Fruit fly (Drosophila melanogaster) whole organism, pupa: Measurements from ENCODE around the gene Spc105R.
A peak's percentile ranks its signal among the peaks of the same experiment; 100 is the strongest.

Experiments used
- CG10348 ChIP-seq: fragments of 200-800 bp; sonication (Bioruptor generic); IDR thresholded peaks from 2 replicates; pipeline ENCODE4 v1.3.6; 2022; ENCODE audit warnings: missing biosample characterization, missing genetic modification characterization
- CG12605 ChIP-seq: fragments of 200-800 bp; sonication (Bioruptor generic); IDR thresholded peaks from 2 replicates; pipeline ENCODE4 v1.3.6; 2022; ENCODE audit warnings: missing biosample characterization, missing genetic modification characterization
- CG13204 ChIP-seq: fragments of 200-800 bp; sonication (Bioruptor generic); optimal IDR thresholded peaks from 2 replicates; lab custom pipeline; 2018; ENCODE audit warnings: missing biosample characterization, mild to moderate bottlenecking, missing genetic modification characterization, moderate library complexity
- CG14655 ChIP-seq: fragments of 200-800 bp; sonication (Bioruptor generic); optimal IDR thresholded peaks from 3 replicates; lab custom pipeline; 2017; ENCODE audit warnings: mild to moderate bottlenecking, missing biosample characterization, missing genetic modification reagents, missing genetic modification characterization
- CG15710 ChIP-seq: fragments of 200-800 bp; sonication (Bioruptor generic); optimal IDR thresholded peaks from 2 replicates; lab custom pipeline; 2018; ENCODE audit warnings: missing biosample characterization, mild to moderate bottlenecking, missing genetic modification characterization, moderate library complexity
- CG17806 ChIP-seq: fragments of 200-800 bp; sonication (Bioruptor generic); optimal IDR thresholded peaks from 2 replicates; lab custom pipeline; 2018; ENCODE audit warnings: missing biosample characterization, mild to moderate bottlenecking, missing genetic modification characterization, moderate library complexity
- CG32121 ChIP-seq: fragments of 200-800 bp; sonication (Bioruptor generic); IDR thresholded peaks from 2 replicates; pipeline ENCODE4 v1.3.6; 2022; ENCODE audit warnings: missing biosample characterization, missing genetic modification characterization
- CG34367 ChIP-seq: fragments of 200-800 bp; sonication (Bioruptor generic); optimal IDR thresholded peaks from 2 replicates; lab custom pipeline; 2018; ENCODE audit warnings: missing biosample characterization, mild to moderate bottlenecking, missing genetic modification characterization
- CG4496 ChIP-seq: fragments of 200-800 bp; sonication (Bioruptor generic); IDR thresholded peaks from 3 replicates; pipeline ENCODE4 v1.3.6; 2022; ENCODE audit warnings: missing biosample characterization, missing genetic modification characterization
- CG8159 ChIP-seq: fragments of 200-800 bp; sonication (Bioruptor generic); optimal IDR thresholded peaks from 3 replicates; lab custom pipeline; 2018; ENCODE audit warnings: missing biosample characterization, mild to moderate bottlenecking, missing genetic modification characterization, moderate library complexity
- CG8301 ChIP-seq: fragments of 200-800 bp; sonication (Bioruptor generic); optimal IDR thresholded peaks from 2 replicates; lab custom pipeline; 2018; ENCODE audit warnings: missing biosample characterization, mild to moderate bottlenecking, missing genetic modification characterization
- CG9948 ChIP-seq: fragments of 200-800 bp; sonication (Bioruptor generic); optimal IDR thresholded peaks from 2 replicates; lab custom pipeline; 2018; ENCODE audit warnings: missing biosample characterization, mild to moderate bottlenecking, missing genetic modification characterization, moderate library complexity
- D1 ChIP-seq: fragments of 200-800 bp; sonication (Bioruptor generic); optimal IDR thresholded peaks from 2 replicates; lab custom pipeline; 2018; ENCODE audit warnings: missing biosample characterization, mild to moderate bottlenecking, missing genetic modification characterization, moderate library complexity
- EcR ChIP-seq: fragments of 200-800 bp; sonication (Bioruptor generic); optimal IDR thresholded peaks from 3 replicates; lab custom pipeline; 2019; ENCODE audit warnings: missing biosample characterization, missing genetic modification characterization, mild to moderate bottlenecking, moderate library complexity, missing genetic modification reagents
- Ets98B ChIP-seq: fragments of 200-800 bp; sonication (Bioruptor generic); IDR thresholded peaks from 2 replicates; pipeline ENCODE4 v1.3.6; 2022; ENCODE audit warnings: missing biosample characterization, missing genetic modification characterization
- Pif1A ChIP-seq: fragments of 200-800 bp; sonication (Bioruptor generic); optimal IDR thresholded peaks from 3 replicates; lab custom pipeline; 2016; ENCODE audit warnings: missing biosample characterization, missing genetic modification characterization
- Pif1B ChIP-seq: fragments of 200-800 bp; sonication (Bioruptor generic); optimal IDR thresholded peaks from 3 replicates; lab custom pipeline; 2016; ENCODE audit warnings: missing biosample characterization, missing genetic modification characterization
- Snoo ChIP-seq: fragments of 200-800 bp; sonication (Bioruptor generic); optimal IDR thresholded peaks from 3 replicates; lab custom pipeline; 2017; ENCODE audit warnings: missing biosample characterization, mild to moderate bottlenecking, missing genetic modification characterization, inconsistent platforms
- fd96Ca ChIP-seq: fragments of 200-800 bp; sonication (Bioruptor generic); IDR thresholded peaks from 3 replicates; pipeline ENCODE4 v1.3.6; 2022; ENCODE audit warnings: missing biosample characterization, missing genetic modification characterization
- gl ChIP-seq: fragments of 200-800 bp; sonication (Bioruptor generic); optimal IDR thresholded peaks from 2 replicates; lab custom pipeline; 2018; ENCODE audit warnings: missing biosample characterization, mild to moderate bottlenecking, missing genetic modification characterization
- rn ChIP-seq: fragments of 200-800 bp; sonication (Bioruptor generic); IDR thresholded peaks from 2 replicates; pipeline ENCODE4 v1.3.6; 2022; ENCODE audit warnings: missing biosample characterization, missing genetic modification characterization

The Spc105R gene

dm6 chr3L:20785742-20786427 is 14.3 kb upstream of the Spc105R start, which contains the start of gene Pcif1:
Gene Pcif1, minus strand, starts transcription at chr3L:20786197.
- 0 out of 3 replicates have a peak, but pooled peaks have one; percentile 30 for TF ChIP-seq CG4496 (GFP tag; lab: Robert Waterston, UW)
- TF ChIP-seq Snoo (tag; lab: Kevin White, UChicago): no peak
- no peak for TF ChIP-seq EcR (GFP tag; lab: Kevin White, UChicago)
- TF ChIP-seq CG8301 (tag; lab: Kevin White, UChicago): no peak
- no peak for TF ChIP-seq CG14655 (GFP tag; lab: Kevin White, UChicago)
- TF ChIP-seq CG8159 (tag; lab: Kevin White, UChicago): no peak
- TF ChIP-seq D1 (tag; lab: Kevin White, UChicago): no peak
- TF ChIP-seq CG32121 (GFP tag; lab: Robert Waterston, UW): 0 out of 2 replicates have a peak, but pooled peaks have one; percentile 11

- TF ChIP-seq fd96Ca (GFP tag; lab: Robert Waterston, UW): no peak
- TF ChIP-seq D1 (tag; lab: Kevin White, UChicago): peak; percentile 9
- TF ChIP-seq CG15710 (tag; lab: Kevin White, UChicago): no peak
- no peak for TF ChIP-seq CG17806 (tag; lab: Kevin White, UChicago)
Measured at dm6 chr3L:20787835-20788380, 12.3 kb upstream of the Spc105R start, which contains the start of gene CG11396. Gene CG11396, minus strand, starts transcription at chr3L:20788137.

dm6 chr3L:20789299-20789698 is 10.9 kb upstream of the Spc105R start:
- TF ChIP-seq fd96Ca (GFP tag; lab: Robert Waterston, UW) (no peak), CG8159 (tag; lab: Kevin White, UChicago) (no peak), rn (GFP tag; lab: Robert Waterston, UW) (no peak), D1 (tag; lab: Kevin White, UChicago) (no peak), CG13204 (no peak), CG8301 (tag; lab: Kevin White, UChicago) (no peak), CG14655 (GFP tag; lab: Kevin White, UChicago) (no peak), Pif1A (GFP tag; lab: Kevin White, UChicago) (no peak), CG12605 (GFP tag; lab: Robert Waterston, UW) (no peak), CG17806 (tag; lab: Kevin White, UChicago) (no peak), CG9948 (tag; lab: Kevin White, UChicago) (no peak), Pif1B (GFP tag; lab: Kevin White, UChicago) (no peak), CG10348 (no peak)
- TF ChIP-seq, all 21 proteins: peak for 0

dm6 chr3L:20792693-20793092 is 7.5 kb upstream of the Spc105R start, which contains the start of gene Six4:
Gene Six4, minus strand, starts transcription at chr3L:20792777.
- TF ChIP-seq gl (tag; lab: Kevin White, UChicago): no peak
- TF ChIP-seq CG34367 (tag; lab: Kevin White, UChicago): no peak
- no peak for TF ChIP-seq rn (GFP tag; lab: Robert Waterston, UW)
- no peak for TF ChIP-seq Pif1B (GFP tag; lab: Kevin White, UChicago)
- TF ChIP-seq CG15710 (tag; lab: Kevin White, UChicago): no peak
- no peak for TF ChIP-seq Pif1A (GFP tag; lab: Kevin White, UChicago)
- no peak for TF ChIP-seq Ets98B
- TF ChIP-seq D1 (tag; lab: Kevin White, UChicago): no peak
- TF ChIP-seq CG4496 (GFP tag; lab: Robert Waterston, UW): no peak
- TF ChIP-seq CG9948 (tag; lab: Kevin White, UChicago): no peak
- no peak for TF ChIP-seq CG8159 (tag; lab: Kevin White, UChicago)
- no peak for TF ChIP-seq Snoo (tag; lab: Kevin White, UChicago)
- no peak for TF ChIP-seq EcR (GFP tag; lab: Kevin White, UChicago)

- TF ChIP-seq CG34367 (tag; lab: Kevin White, UChicago) (no peak), CG13204 (no peak), CG9948 (tag; lab: Kevin White, UChicago) (no peak), fd96Ca (GFP tag; lab: Robert Waterston, UW) (no peak), CG12605 (GFP tag; lab: Robert Waterston, UW) (no peak), D1 (tag; lab: Kevin White, UChicago) (no peak), CG32121 (GFP tag; lab: Robert Waterston, UW) (no peak), Pif1A (GFP tag; lab: Kevin White, UChicago) (no peak)
Measured at dm6 chr3L:20796757-20797156, 3.5 kb upstream of the Spc105R start.

- TF ChIP-seq CG10348 (no peak), CG8159 (tag; lab: Kevin White, UChicago) (no peak), Pif1B (GFP tag; lab: Kevin White, UChicago) (no peak), D1 (tag; lab: Kevin White, UChicago) (no peak), CG32121 (GFP tag; lab: Robert Waterston, UW) (no peak), Pif1A (GFP tag; lab: Kevin White, UChicago) (no peak), CG12605 (GFP tag; lab: Robert Waterston, UW) (no peak), CG8301 (tag; lab: Kevin White, UChicago) (no peak), CG17806 (tag; lab: Kevin White, UChicago) (no peak), rn (GFP tag; lab: Robert Waterston, UW) (no peak), CG9948 (tag; lab: Kevin White, UChicago) (no peak), CG14655 (GFP tag; lab: Kevin White, UChicago) (no peak), CG15710 (tag; lab: Kevin White, UChicago) (no peak)
Measured at dm6 chr3L:20797379-20797778, 2.8 kb upstream of the Spc105R start.
